Worm (Caenorhabditis elegans): ENCODE measurements around the gene W06G6.2.

DNA sequence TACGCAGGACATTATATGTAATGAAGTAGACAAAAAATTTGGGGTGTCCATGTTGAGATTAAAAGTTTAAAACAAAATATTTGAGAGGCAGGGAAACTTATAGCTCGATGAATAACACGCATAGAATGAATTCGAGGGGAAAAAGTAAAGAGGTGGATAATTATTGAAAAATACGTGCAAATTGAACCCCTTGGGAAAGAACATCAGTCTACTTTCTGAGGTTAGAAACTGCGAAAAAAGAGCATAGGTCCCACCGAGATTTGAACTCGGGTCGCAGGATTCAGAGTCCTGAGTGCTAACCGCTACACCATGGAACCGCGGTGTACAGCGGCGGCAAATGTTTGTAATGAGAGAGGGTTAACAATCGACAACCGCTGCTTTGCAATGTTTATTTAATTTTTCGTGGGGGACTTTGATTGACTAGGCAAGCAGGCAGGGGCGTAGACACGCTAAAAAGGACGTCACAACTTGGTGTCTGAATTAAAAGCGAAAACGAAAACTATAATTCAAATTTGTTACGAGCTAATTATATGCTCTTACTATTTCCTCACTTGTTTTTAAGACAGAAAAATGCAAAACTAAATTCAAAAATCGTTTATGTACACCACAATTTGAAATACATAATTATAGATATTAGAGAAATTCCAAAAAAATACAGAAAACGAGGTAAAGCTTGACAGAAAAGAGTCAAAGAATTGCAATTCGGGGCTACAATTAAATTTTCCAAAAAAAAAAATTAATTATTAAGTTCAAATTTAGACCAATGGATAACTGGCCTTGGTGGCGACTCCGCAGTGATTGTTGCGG is 36.9 kb upstream of the W06G6.2 start, which contains the start of gene srh-269:
- TF ChIP-seq flt-1 (GFP tag; IDR thresholded peaks at IDR 0.05) (peak; percentile 76), ama-1 (optimal IDR thresholded peaks at IDR 0.05) (no peak), ceh-36 (tag; optimal IDR thresholded peaks at IDR 0.05) (peak; percentile 38)

Data from whole organism, early embryonic.